Fruit fly (Drosophila melanogaster): ENCODE data around the gene KFase.

dm6 chr2L:6449753-6450152 lies 38.8 kb downstream of the KFase start:
- TF ChIP-seq Hr78 (GFP tag; optimal IDR thresholded peaks at IDR 0.05) (no peak), br (GFP tag; optimal IDR thresholded peaks at IDR 0.05) (no peak), Sp1 (GFP tag; optimal IDR thresholded peaks at IDR 0.05) (no peak), pan (optimal IDR thresholded peaks at IDR 0.05) (no peak), ey (GFP tag; optimal IDR thresholded peaks at IDR 0.05) (no peak), dsf (GFP tag; optimal IDR thresholded peaks at IDR 0.05; ENCODE audit: borderline replicate concordance) (no peak), HLH106 (tag; optimal IDR thresholded peaks at IDR 0.05) (no peak), woc (GFP tag; optimal IDR thresholded peaks at IDR 0.05) (no peak), GATAd (GFP tag; optimal IDR thresholded peaks at IDR 0.05) (no peak), h (GFP tag; optimal IDR thresholded peaks at IDR 0.05) (no peak), CG9705 (GFP tag; optimal IDR thresholded peaks at IDR 0.05) (no peak), Dif (GFP tag; optimal IDR thresholded peaks at IDR 0.05; ENCODE audit: partially characterized antibody) (no peak), Abd-B (GFP tag; optimal IDR thresholded peaks at IDR 0.05) (no peak)
